Worm (Caenorhabditis elegans) whole organism, L2 larva: ENCODE data around the gene F14E5.8.

Experiments used
- R02D3.7 ChIP-seq: fragments of 150-350 bp; optimal IDR thresholded peaks from 2 replicates; lab custom pipeline; 2014; ENCODE audit warnings: missing biosample characterization, missing genetic modification characterization
- egl-27 ChIP-seq: sonication (generic microtip); optimal IDR thresholded peaks from 3 replicates; lab custom pipeline; 2017; ENCODE audit warnings: missing biosample characterization, missing genetic modification reagents, missing genetic modification characterization
- lin-39 ChIP-seq: fragments of 150-350 bp; optimal IDR thresholded peaks from 2 replicates; lab custom pipeline; 2014; ENCODE audit warnings: missing biosample characterization, missing genetic modification reagents, missing genetic modification characterization
- mdl-1 ChIP-seq, 2 experiments: fragments of 150-350 bp in 1 of 2; sonication (generic microtip) in 1 of 2; optimal IDR thresholded peaks; 2 replicates each; lab custom pipeline; 2017; ENCODE audit warnings: missing biosample characterization in 2 of 2, missing genetic modification characterization in 2 of 2
- nhr-11 ChIP-seq: fragments of 150-350 bp; optimal IDR thresholded peaks from 2 replicates; lab custom pipeline; 2014; ENCODE audit warnings: missing biosample characterization, missing genetic modification characterization
- nhr-23 ChIP-seq: fragments of 150-350 bp; optimal IDR thresholded peaks from 2 replicates; lab custom pipeline; 2014; ENCODE audit warnings: missing biosample characterization, missing genetic modification reagents, missing genetic modification characterization
- nhr-25 ChIP-seq: fragments of 150-350 bp; sonication (generic microtip); optimal IDR thresholded peaks from 3 replicates; lab custom pipeline; 2014; ENCODE audit warnings: missing biosample characterization, missing genetic modification characterization
- nhr-77 ChIP-seq: fragments of 150-350 bp; optimal IDR thresholded peaks from 2 replicates; lab custom pipeline; 2014; ENCODE audit warnings: missing biosample characterization, missing genetic modification characterization
- sem-4 ChIP-seq: fragments of 150-350 bp; optimal IDR thresholded peaks from 2 replicates; lab custom pipeline; 2014; ENCODE audit warnings: missing biosample characterization, missing genetic modification reagents, missing genetic modification characterization
- skn-1 ChIP-seq: sonication (generic microtip); optimal IDR thresholded peaks from 2 replicates; lab custom pipeline; 2017; ENCODE audit warnings: missing biosample characterization, missing genetic modification characterization
- snpc-4 ChIP-seq: fragments of 150-350 bp; optimal IDR thresholded peaks from 2 replicates; lab custom pipeline; 2014; ENCODE audit warnings: missing biosample characterization, missing genetic modification characterization

DNA sequence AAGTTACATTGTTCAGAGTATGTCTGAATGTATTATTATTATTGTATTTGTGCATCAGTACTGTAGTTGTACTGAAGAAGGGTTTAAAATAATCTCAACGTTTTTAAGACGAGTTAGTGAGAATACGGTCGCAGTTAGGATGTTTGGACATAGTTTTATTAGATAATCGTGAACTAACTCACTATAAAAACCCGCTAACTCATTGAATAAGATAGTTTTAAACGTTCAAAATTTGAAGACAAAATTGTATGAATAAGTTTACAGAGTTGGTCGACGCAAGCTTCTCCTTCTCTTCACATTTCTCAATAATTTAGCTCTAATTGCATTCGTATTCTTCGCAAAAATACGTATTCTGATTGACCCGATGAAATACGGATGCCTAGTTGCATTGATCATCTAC is 883 bp upstream of the F14E5.8 start:
- no peak for TF ChIP-seq sem-4 (tag; lab: Kevin White, UChicago)
- no peak for TF ChIP-seq egl-27 (tag; lab: Kevin White, UChicago)
- no peak for TF ChIP-seq R02D3.7 (tag; lab: Kevin White, UChicago)
- TF ChIP-seq skn-1 (tag; lab: Kevin White, UChicago): no peak
- TF ChIP-seq lin-39 (tag; lab: Kevin White, UChicago): no peak
- no peak for TF ChIP-seq mdl-1 (tag; optimal IDR thresholded peaks at IDR 0.05; lab: Kevin White, UChicago)
- TF ChIP-seq nhr-11 (tag; lab: Kevin White, UChicago): no peak
- no peak for TF ChIP-seq nhr-77 (tag; lab: Kevin White, UChicago)
- TF ChIP-seq snpc-4 (tag; lab: Kevin White, UChicago): no peak
- TF ChIP-seq nhr-25: peak; percentile 76
- TF ChIP-seq nhr-23 (tag; lab: Kevin White, UChicago): no peak
